Worm (Caenorhabditis elegans): ENCODE data around the gene C24D10.49.

C24D10.49 gene

ce11 chrIV:5160171-5160570 lies 3.0 kb upstream of the C24D10.49 start, which contains the start of the genes C24D10.6 and C24D10.4 (continued):
- peak in 1 of 2 experiments; percentile 29 for TF ChIP-seq mdl-1 (tag; optimal IDR thresholded peaks at IDR 0.05)
- TF ChIP-seq nhr-20 (tag; optimal IDR thresholded peaks at IDR 0.05) = peak; percentile 61
- peak; percentile 63 for TF ChIP-seq xbp-1 (tag; optimal IDR thresholded peaks at IDR 0.05)
- TF ChIP-seq nhr-85 (tag) = peak; percentile 64
- TF ChIP-seq ceh-63 (GFP tag; optimal IDR thresholded peaks at IDR 0.05) = no peak
- peak; percentile 28 for TF ChIP-seq egl-13 (tag; optimal IDR thresholded peaks at IDR 0.05)
- TF ChIP-seq lin-15B (tag; optimal IDR thresholded peaks at IDR 0.05) = peak; percentile 72
- TF ChIP-seq fkh-10 (GFP tag; optimal IDR thresholded peaks at IDR 0.05) = no peak
- peak; percentile 39 for TF ChIP-seq lin-39 (tag; optimal IDR thresholded peaks at IDR 0.05)
- peak; percentile 64 for TF ChIP-seq rnt-1 (tag; optimal IDR thresholded peaks at IDR 0.05)
- no peak for TF ChIP-seq ceh-90 (tag; optimal IDR thresholded peaks at IDR 0.05)
- TF ChIP-seq nhr-90 (tag; optimal IDR thresholded peaks at IDR 0.05; ENCODE audit: poor library complexity) = peak; percentile 32
- TF ChIP-seq C16A3.4 (tag; optimal IDR thresholded peaks at IDR 0.05) = peak; percentile 39
- peak; percentile 27 to 60 (median 39) for TF ChIP-seq ceh-82 (tag; optimal IDR thresholded peaks at IDR 0.05)
- peak; percentile 44 for TF ChIP-seq lir-3 (tag; optimal IDR thresholded peaks at IDR 0.05; ENCODE audit: poor library complexity)
- peak; percentile 29 for TF ChIP-seq dsc-1 (tag; optimal IDR thresholded peaks at IDR 0.05)
- no peak for TF ChIP-seq sup-37 (GFP tag; optimal IDR thresholded peaks at IDR 0.05)
- no peak for TF ChIP-seq C34B4.2 (tag; optimal IDR thresholded peaks at IDR 0.05)
- no peak for TF ChIP-seq unc-30 (tag; optimal IDR thresholded peaks at IDR 0.05)
- no peak; the same call in 1 of the 2 replicates for TF ChIP-seq ceh-88 (GFP tag; IDR thresholded peaks at IDR 0.05)
- TF ChIP-seq elt-3 (tag; optimal IDR thresholded peaks at IDR 0.05) = peak in 1 of 6 experiments; percentile 35
- TF ChIP-seq fkh-8 (tag; optimal IDR thresholded peaks at IDR 0.05) = no peak
- TF ChIP-seq nhr-76 (tag; optimal IDR thresholded peaks at IDR 0.05) = no peak
- TF ChIP-seq lsy-2 (tag; optimal IDR thresholded peaks at IDR 0.05) = peak; percentile 69 to 77
- TF ChIP-seq mef-2 (tag; optimal IDR thresholded peaks at IDR 0.05) = no peak
- no peak for TF ChIP-seq elt-2 (tag; optimal IDR thresholded peaks at IDR 0.05)
- peak; percentile 32 for TF ChIP-seq F16B12.6 (tag; optimal IDR thresholded peaks at IDR 0.05)
- TF ChIP-seq fkh-4 (tag; optimal IDR thresholded peaks at IDR 0.05; ENCODE audit: borderline replicate concordance) = no peak
- peak; percentile 63 for TF ChIP-seq irx-1 (tag; optimal IDR thresholded peaks at IDR 0.05)
- TF ChIP-seq ztf-4 (tag; optimal IDR thresholded peaks at IDR 0.05) = no peak
- peak; percentile 66 for TF ChIP-seq snu-23 (GFP tag; optimal IDR thresholded peaks at IDR 0.05)
- TF ChIP-seq tbx-2 (tag; optimal IDR thresholded peaks at IDR 0.05) = peak; percentile 49
- no peak for TF ChIP-seq pag-3 (tag; optimal IDR thresholded peaks at IDR 0.05; ENCODE audit: borderline replicate concordance, insufficient read depth)
- no peak for TF ChIP-seq ztf-11 (tag; optimal IDR thresholded peaks at IDR 0.05)
- no peak for TF ChIP-seq nhr-77 (tag; optimal IDR thresholded peaks at IDR 0.05)
- peak; percentile 8 for TF ChIP-seq unc-86 (tag; optimal IDR thresholded peaks at IDR 0.05)
- TF ChIP-seq nhr-71 (tag; optimal IDR thresholded peaks at IDR 0.05) = peak; percentile 64

DNA sequence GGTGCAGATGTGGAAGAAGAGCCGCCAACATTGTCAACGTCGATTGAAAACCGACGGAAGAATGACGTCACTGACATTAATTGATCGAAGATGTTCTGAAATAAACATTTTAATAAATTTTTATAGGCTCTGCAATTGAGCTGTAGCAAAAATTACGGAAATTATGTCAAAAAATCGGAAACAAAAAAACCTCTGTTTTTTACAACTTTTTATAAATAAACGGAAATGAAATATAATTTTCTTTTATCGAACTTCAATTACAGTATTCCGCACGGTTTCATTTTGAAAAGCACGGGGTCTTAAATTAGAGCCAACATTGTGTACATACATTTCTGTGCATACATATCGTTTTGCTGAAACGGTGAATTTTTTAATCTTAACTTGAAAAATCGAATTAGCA lies 4.7 kb downstream of the C24D10.49 start, which contains the start of gene soc-2:
TSS of gene soc-2 (minus strand) at position 101 of the 400 bp plus-strand sequence.
- TF ChIP-seq ztf-11 (tag; optimal IDR thresholded peaks at IDR 0.05) (no peak), dsc-1 (tag; optimal IDR thresholded peaks at IDR 0.05) (peak; percentile 0)

DNA sequence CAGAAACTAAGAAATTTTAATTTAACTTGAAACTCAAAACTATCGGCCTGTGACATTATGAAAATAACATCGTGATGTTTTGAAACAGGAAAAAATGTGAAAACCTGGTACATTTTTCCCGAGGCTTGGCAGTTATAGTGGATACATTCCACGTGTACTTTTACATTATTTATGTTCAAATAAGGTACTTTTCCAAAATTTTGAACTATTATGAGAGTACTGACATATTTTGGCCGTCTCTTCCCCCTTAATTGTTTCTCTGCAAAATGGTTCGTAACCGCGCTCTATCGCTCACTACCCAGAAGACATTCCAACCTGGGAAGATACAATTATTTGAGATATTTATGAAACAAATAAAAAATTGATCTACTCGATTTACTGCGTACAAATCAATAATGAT lies 7.3 kb downstream of the C24D10.49 start, which contains the start of gene C24D10.5:
TSS of gene C24D10.5 (plus strand) at position 301 of the 400 bp plus-strand sequence.
- TF ChIP-seq ces-1 (GFP tag; optimal IDR thresholded peaks at IDR 0.05) (no peak), lin-14 (GFP tag; optimal IDR thresholded peaks at IDR 0.05) (no peak), fkh-10 (GFP tag; optimal IDR thresholded peaks at IDR 0.05) (no peak), aha-1 (tag; optimal IDR thresholded peaks at IDR 0.05) (no peak), lir-3 (tag; optimal IDR thresholded peaks at IDR 0.05; ENCODE audit: poor library complexity) (no peak), pqm-1 (tag; optimal IDR thresholded peaks at IDR 0.05) (no peak), nhr-19 (GFP tag; conservative IDR thresholded peaks at IDR 0.05) (no peak), unc-86 (tag; optimal IDR thresholded peaks at IDR 0.05) (no peak), zip-4 (GFP tag; optimal IDR thresholded peaks at IDR 0.05) (no peak), egl-13 (tag; optimal IDR thresholded peaks at IDR 0.05) (no peak), snu-23 (GFP tag; optimal IDR thresholded peaks at IDR 0.05) (no peak), efl-1 (optimal IDR thresholded peaks at IDR 0.05) (no peak), efl-1 (GFP tag; optimal IDR thresholded peaks at IDR 0.05 in 1 of 2) (no peak), efl-3 (GFP tag; optimal IDR thresholded peaks at IDR 0.05) (no peak)

Measured in whole organism, L1 larva.